Worm (Caenorhabditis elegans): Measurements from ENCODE around the gene mcm-3AP.

DNA sequence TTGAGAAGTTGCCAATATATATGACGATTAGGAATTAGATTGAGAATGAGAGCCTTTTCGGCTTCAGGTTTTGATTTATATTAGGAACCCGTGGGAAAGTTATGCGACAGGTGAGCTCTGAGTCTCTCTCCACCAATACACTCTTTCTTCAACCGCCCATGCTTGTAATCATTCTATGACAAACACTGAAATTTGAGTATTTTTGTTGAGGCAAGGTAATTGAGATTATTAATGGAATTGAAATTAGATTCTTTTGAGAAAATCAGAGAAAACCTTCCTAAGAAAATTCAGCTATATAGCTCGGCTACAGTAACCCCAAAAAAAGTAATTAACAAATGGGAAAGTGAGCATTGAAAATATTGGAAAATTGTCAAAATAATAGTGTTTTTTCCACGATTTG is 7.4 kb downstream of the mcm-3AP start, which contains the start of gene ceh-19:
- TF ChIP-seq ets-7 (tag; optimal IDR thresholded peaks at IDR 0.05) (no peak), flt-1 (GFP tag; IDR thresholded peaks at IDR 0.05) (no peak)
